Worm (Caenorhabditis elegans) whole organism, early embryonic: Measurements from ENCODE around the gene srh-35.

Source experiments
- flt-1 ChIP-seq: fragments of 200-800 bp; sonication (Bioruptor generic); IDR thresholded peaks from 2 replicates; pipeline ENCODE4 v1.3.6; 2022; ENCODE audit warnings: missing genetic modification characterization, missing compliant biosample characterization
- pes-1 ChIP-seq: fragments of 200-800 bp; sonication (Bioruptor generic); IDR thresholded peaks from 2 replicates; pipeline ENCODE4 v1.3.6; 2022; ENCODE audit warnings: missing genetic modification reagents, missing genetic modification characterization, missing compliant biosample characterization
- scrt-1 ChIP-seq: fragments of 200-800 bp; sonication (Bioruptor generic); IDR thresholded peaks from 2 replicates; pipeline ENCODE4 v1.3.6; 2022; ENCODE audit warnings: missing genetic modification characterization, missing compliant biosample characterization

- TF ChIP-seq flt-1 (GFP tag; lab: Robert Waterston, UW) = no peak
- no peak for TF ChIP-seq scrt-1
- TF ChIP-seq pes-1 (GFP tag; lab: Robert Waterston, UW) = no peak
Measured at ce11 chrV:482860-483259, 33.8 kb upstream of the srh-35 start.
